Worm (Caenorhabditis elegans): Measurements from ENCODE around the gene tat-1.

DNA sequence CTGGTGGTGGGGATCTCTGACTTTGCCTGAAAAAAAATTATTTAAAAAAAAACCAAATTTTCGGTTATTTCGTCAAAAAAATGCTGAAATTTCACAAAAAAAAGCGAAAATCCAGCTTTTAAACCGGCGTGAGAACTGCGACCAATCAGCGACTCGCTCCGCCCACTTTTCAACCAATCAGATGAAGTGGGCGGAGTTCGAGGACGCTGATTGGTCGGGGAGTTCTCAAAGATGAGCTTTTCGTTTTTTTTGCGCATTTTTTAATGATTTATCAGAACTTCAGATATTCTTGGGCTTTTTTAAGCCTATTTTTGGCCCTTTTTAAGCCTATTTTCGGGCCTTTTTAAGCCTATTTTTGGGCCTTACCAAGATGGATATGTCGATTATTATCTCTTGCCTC, 1.3 kb downstream of the tat-1 start:
- TF ChIP-seq ztf-11 (tag; optimal IDR thresholded peaks at IDR 0.05) (no peak), fos-1 (tag; optimal IDR thresholded peaks at IDR 0.05) (no peak), unc-62 (GFP tag; optimal IDR thresholded peaks at IDR 0.05) (no peak), tbx-2 (tag; optimal IDR thresholded peaks at IDR 0.05) (no peak), nhr-237 (tag; optimal IDR thresholded peaks at IDR 0.05) (no peak)

Measured in whole organism, L3 larva.